Worm (Caenorhabditis elegans) whole organism, early embryonic: ENCODE measurements around the gene tbx-38.

ENCODE experiments used
- B0310.2 ChIP-seq: sonication (generic microtip); optimal IDR thresholded peaks from 2 replicates; lab custom pipeline; 2016; ENCODE audit warnings: mild to moderate bottlenecking, missing genetic modification characterization, missing compliant biosample characterization
- ama-1 ChIP-seq: fragments of 150-350 bp; optimal IDR thresholded peaks from 2 replicates; lab custom pipeline; 2014
- ceh-13 ChIP-seq: fragments of 200-800 bp; sonication (Bioruptor generic); optimal IDR thresholded peaks from 2 replicates; lab custom pipeline; 2018; ENCODE audit warnings: mild to moderate bottlenecking, missing genetic modification characterization, missing compliant biosample characterization
- flt-1 ChIP-seq: fragments of 200-800 bp; sonication (Bioruptor generic); IDR thresholded peaks from 2 replicates; pipeline ENCODE4 v1.3.6; 2022; ENCODE audit warnings: missing genetic modification characterization, missing compliant biosample characterization
- hmg-4 ChIP-seq: fragments of 200-800 bp; sonication (Bioruptor generic); optimal IDR thresholded peaks from 2 replicates; lab custom pipeline; 2018; ENCODE audit warnings: mild to moderate bottlenecking, missing genetic modification characterization, missing compliant biosample characterization
- hnd-1 ChIP-seq: sonication (generic microtip); optimal IDR thresholded peaks from 2 replicates; lab custom pipeline; 2016; ENCODE audit warnings: missing genetic modification characterization, missing compliant biosample characterization
- scrt-1 ChIP-seq: fragments of 200-800 bp; sonication (Bioruptor generic); IDR thresholded peaks from 2 replicates; pipeline ENCODE4 v1.3.6; 2022; ENCODE audit warnings: missing genetic modification characterization, missing compliant biosample characterization
- tbx-11 ChIP-seq: fragments of 200-800 bp; sonication (Bioruptor generic); IDR thresholded peaks from 2 replicates; pipeline ENCODE4 v1.3.6; 2022; ENCODE audit warnings: missing genetic modification characterization, missing compliant biosample characterization
- tra-4 ChIP-seq: sonication (generic microtip); optimal IDR thresholded peaks from 2 replicates; lab custom pipeline; 2017; ENCODE audit warnings: missing genetic modification characterization, missing compliant biosample characterization

DNA sequence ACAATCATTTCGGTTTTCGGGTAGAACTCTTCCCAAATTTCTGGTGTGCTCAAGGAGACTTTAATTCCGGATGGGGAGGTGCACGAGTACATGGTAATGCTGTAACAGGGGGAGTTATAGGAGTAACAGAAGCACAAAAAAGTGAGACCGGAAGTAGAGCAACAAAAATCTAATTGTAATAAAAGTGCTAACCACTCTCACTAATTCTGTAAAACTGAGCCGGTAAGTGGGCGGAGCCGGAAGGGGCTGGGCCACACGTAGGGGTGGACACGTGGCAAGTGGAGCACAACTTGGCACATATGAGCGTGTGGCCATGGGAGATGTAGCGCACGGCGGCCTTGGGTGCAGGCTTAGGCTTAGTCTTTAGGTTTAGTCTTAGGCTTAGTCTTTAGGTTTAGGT, at the start of gene tbx-38:
- TF ChIP-seq scrt-1 (no peak), ceh-13 (GFP tag; lab: Kevin White, UChicago) (no peak), flt-1 (no peak), hnd-1 (tag; lab: Kevin White, UChicago) (no peak), ama-1 (lab: Kevin White, UChicago) (no peak), B0310.2 (no peak), hmg-4 (no peak), tra-4 (tag; lab: Kevin White, UChicago) (no peak), tbx-11 (GFP tag; lab: Robert Waterston, UW) (no peak)
